Worm (Caenorhabditis elegans) whole organism, young adult: Measurements from ENCODE around the gene Y57G11C.14.

Experiments used
- B0019.2 ChIP-seq: fragments of 200-800 bp; sonication (Bioruptor generic); conservative IDR thresholded peaks from 2 replicates; pipeline ENCODE4 v1.3.6; 2022; ENCODE audit warnings: missing genetic modification reagents, missing genetic modification characterization, missing compliant biosample characterization
- B0261.1 ChIP-seq: sonication (generic microtip); optimal IDR thresholded peaks from 2 replicates; lab custom pipeline; 2016; ENCODE audit warnings: mild to moderate bottlenecking, missing genetic modification characterization, moderate library complexity, missing compliant biosample characterization
- C06A6.2 ChIP-seq: fragments of 200-800 bp; sonication (Bioruptor generic); conservative IDR thresholded peaks from 2 replicates; pipeline ENCODE4 v1.3.6; 2022; ENCODE audit warnings: missing genetic modification characterization, missing compliant biosample characterization
- C17E4.6 ChIP-seq: fragments of 200-800 bp; sonication (Bioruptor generic); IDR thresholded peaks from 2 replicates; pipeline ENCODE4 v1.3.6; 2022; ENCODE audit warnings: missing genetic modification reagents, missing genetic modification characterization, missing compliant biosample characterization
- F10E7.11 ChIP-seq: sonication (generic microtip); optimal IDR thresholded peaks from 2 replicates; lab custom pipeline; 2017; ENCODE audit warnings: mild to moderate bottlenecking, missing genetic modification characterization, moderate library complexity, missing compliant biosample characterization
- F22D6.2 ChIP-seq: sonication (generic microtip); optimal IDR thresholded peaks from 2 replicates; lab custom pipeline; 2016; ENCODE audit warnings: mild to moderate bottlenecking, missing genetic modification characterization, missing compliant biosample characterization
- F33H1.4 ChIP-seq: fragments of 200-800 bp; sonication (Bioruptor generic); IDR thresholded peaks from 2 replicates; pipeline ENCODE4 v1.3.6; 2022; ENCODE audit warnings: missing genetic modification reagents, missing genetic modification characterization, missing compliant biosample characterization
- F52B5.7 ChIP-seq: sonication (generic microtip); optimal IDR thresholded peaks from 2 replicates; lab custom pipeline; 2016; ENCODE audit warnings: mild to moderate bottlenecking, missing genetic modification characterization, missing compliant biosample characterization
- F55B11.4 ChIP-seq: sonication (generic microtip); optimal IDR thresholded peaks from 2 replicates; lab custom pipeline; 2016; ENCODE audit warnings: missing compliant biosample characterization, missing genetic modification characterization, borderline replicate concordance; ENCODE audit not compliant: insufficient read depth
- F57A8.1 ChIP-seq: fragments of 200-800 bp; sonication (Bioruptor generic); optimal IDR thresholded peaks from 2 replicates; lab custom pipeline; 2018; ENCODE audit warnings: mild to moderate bottlenecking, missing genetic modification characterization, moderate library complexity, missing compliant biosample characterization
- F57C9.4 ChIP-seq: sonication (generic microtip); optimal IDR thresholded peaks from 2 replicates; lab custom pipeline; 2017; ENCODE audit warnings: mild to moderate bottlenecking, missing genetic modification characterization, missing compliant biosample characterization
- K11D2.4 ChIP-seq: fragments of 200-800 bp; sonication (Bioruptor generic); IDR thresholded peaks from 2 replicates; pipeline ENCODE4 v1.3.6; 2022; ENCODE audit warnings: missing genetic modification reagents, missing genetic modification characterization, missing compliant biosample characterization
- K12H6.12 ChIP-seq: fragments of 200-800 bp; sonication (Bioruptor generic); optimal IDR thresholded peaks from 2 replicates; lab custom pipeline; 2018; ENCODE audit warnings: mild to moderate bottlenecking, missing genetic modification characterization, missing compliant biosample characterization
- T26A5.8 ChIP-seq: sonication (generic microtip); optimal IDR thresholded peaks from 2 replicates; lab custom pipeline; 2016; ENCODE audit warnings: missing genetic modification characterization, missing compliant biosample characterization
- Y67H2A.10 ChIP-seq: fragments of 200-800 bp; sonication (Bioruptor generic); conservative IDR thresholded peaks from 2 replicates; pipeline ENCODE4 v1.3.6; 2022; ENCODE audit warnings: missing genetic modification reagents, missing genetic modification characterization, missing compliant biosample characterization
- Y95B8A.8 ChIP-seq: fragments of 200-800 bp; sonication (Bioruptor generic); IDR thresholded peaks from 2 replicates; pipeline ENCODE4 v1.3.6; 2022; ENCODE audit warnings: missing genetic modification reagents, missing genetic modification characterization, missing compliant biosample characterization
- aptf-2 ChIP-seq: fragments of 200-800 bp; sonication (Bioruptor generic); conservative IDR thresholded peaks from 2 replicates; pipeline ENCODE4 v1.3.6; 2022; ENCODE audit warnings: missing genetic modification reagents, missing genetic modification characterization, missing compliant biosample characterization
- attf-6 ChIP-seq: fragments of 200-800 bp; sonication (Bioruptor generic); IDR thresholded peaks from 2 replicates; pipeline ENCODE4 v1.3.6; 2022; ENCODE audit warnings: missing genetic modification reagents, missing genetic modification characterization, missing compliant biosample characterization
- ceh-100 ChIP-seq: fragments of 200-800 bp; sonication (Bioruptor generic); IDR thresholded peaks from 2 replicates; pipeline ENCODE4 v1.3.6; 2022; ENCODE audit warnings: missing genetic modification reagents, missing genetic modification characterization, missing compliant biosample characterization
- ceh-91 ChIP-seq: fragments of 200-800 bp; sonication (Bioruptor generic); IDR thresholded peaks from 2 replicates; pipeline ENCODE4 v1.3.6; 2022; ENCODE audit warnings: missing genetic modification reagents, missing genetic modification characterization, missing compliant biosample characterization
- dpl-1 ChIP-seq: fragments of 150-350 bp; optimal IDR thresholded peaks from 2 replicates; lab custom pipeline; 2014; ENCODE audit warnings: missing biosample characterization, missing genetic modification reagents, missing genetic modification characterization
- efl-1 ChIP-seq: fragments of 150-350 bp; optimal IDR thresholded peaks from 2 replicates; lab custom pipeline; 2014; ENCODE audit warnings: missing biosample characterization, missing genetic modification reagents, missing genetic modification characterization
- him-1 ChIP-seq: sonication (generic microtip); optimal IDR thresholded peaks from 2 replicates; lab custom pipeline; 2016; ENCODE audit warnings: missing genotype, missing genetic modification reagents, missing genetic modification characterization, missing compliant biosample characterization
- hlh-26 ChIP-seq: fragments of 200-800 bp; sonication (Bioruptor generic); conservative IDR thresholded peaks from 2 replicates; pipeline ENCODE4 v1.3.6; 2022; ENCODE audit warnings: missing genetic modification reagents, missing genetic modification characterization, missing compliant biosample characterization
- hmg-1.2 ChIP-seq: fragments of 200-800 bp; sonication (Bioruptor generic); IDR thresholded peaks from 2 replicates; pipeline ENCODE4 v1.3.6; 2022; ENCODE audit warnings: missing genetic modification reagents, missing genetic modification characterization, missing compliant biosample characterization
- lag-1 ChIP-seq: fragments of 200-800 bp; sonication (Bioruptor generic); IDR thresholded peaks from 2 replicates; pipeline ENCODE4 v1.3.6; 2022; ENCODE audit warnings: missing genetic modification reagents, missing genetic modification characterization, missing compliant biosample characterization
- lin-40 ChIP-seq: sonication (generic microtip); optimal IDR thresholded peaks from 2 replicates; lab custom pipeline; 2016; ENCODE audit warnings: missing genetic modification characterization, mild to moderate bottlenecking, missing compliant biosample characterization, missing genotype, missing genetic modification reagents
- lir-1 ChIP-seq: fragments of 200-800 bp; sonication (Bioruptor generic); conservative IDR thresholded peaks from 2 replicates; pipeline ENCODE4 v1.3.6; 2022; ENCODE audit warnings: missing genetic modification reagents, missing genetic modification characterization, missing compliant biosample characterization
- lsl-1 ChIP-seq: fragments of 200-800 bp; sonication (Bioruptor generic); optimal IDR thresholded peaks from 2 replicates; lab custom pipeline; 2018; ENCODE audit warnings: mild to moderate bottlenecking, missing genetic modification characterization, moderate library complexity, missing compliant biosample characterization
- madf-10 ChIP-seq: sonication (generic microtip); optimal IDR thresholded peaks from 2 replicates; lab custom pipeline; 2016; ENCODE audit warnings: mild to moderate bottlenecking, missing genetic modification characterization, missing compliant biosample characterization
- madf-3 ChIP-seq: fragments of 200-800 bp; sonication (Bioruptor generic); IDR thresholded peaks from 2 replicates; pipeline ENCODE4 v1.3.6; 2022; ENCODE audit warnings: missing genetic modification reagents, missing genetic modification characterization, missing compliant biosample characterization
- madf-6 ChIP-seq: fragments of 200-800 bp; sonication (Bioruptor generic); IDR thresholded peaks from 2 replicates; pipeline ENCODE4 v1.3.6; 2022; ENCODE audit warnings: missing genetic modification reagents, missing genetic modification characterization, missing compliant biosample characterization
- mcd-1 ChIP-seq: fragments of 200-800 bp; sonication (Bioruptor generic); IDR thresholded peaks from 2 replicates; pipeline ENCODE4 v1.3.6; 2022; ENCODE audit warnings: missing genetic modification reagents, missing genetic modification characterization, missing compliant biosample characterization
- nfyb-1 ChIP-seq: fragments of 200-800 bp; sonication (Bioruptor generic); IDR thresholded peaks from 2 replicates; pipeline ENCODE4 v1.3.6; 2022; ENCODE audit warnings: missing genetic modification reagents, missing genetic modification characterization, missing compliant biosample characterization
- pha-4 ChIP-seq: fragments of 150-350 bp; sonication (generic microtip); optimal IDR thresholded peaks from 2 replicates; lab custom pipeline; 2014; ENCODE audit warnings: missing biosample characterization, missing genetic modification reagents, missing genetic modification characterization
- rec-8 ChIP-seq, 2 experiments: sonication (generic microtip); optimal IDR thresholded peaks; 2 replicates each; lab custom pipeline; 2016; ENCODE audit warnings: mild to moderate bottlenecking in 2 of 2, missing genetic modification characterization in 2 of 2, missing genetic modification reagents in 2 of 2, missing genotype in 2 of 2, missing biosample characterization in 1 of 2, missing compliant biosample characterization in 1 of 2, moderate library complexity in 1 of 2
- repo-1 ChIP-seq: sonication (generic microtip); optimal IDR thresholded peaks from 2 replicates; lab custom pipeline; 2017; ENCODE audit warnings: mild to moderate bottlenecking, missing genetic modification characterization, missing compliant biosample characterization
- sdz-38 ChIP-seq: sonication (generic microtip); optimal IDR thresholded peaks from 2 replicates; lab custom pipeline; 2016; ENCODE audit warnings: missing genotype, missing genetic modification characterization, missing compliant biosample characterization
- snpc-1.1 ChIP-seq: sonication (generic microtip); optimal IDR thresholded peaks from 2 replicates; lab custom pipeline; 2017; ENCODE audit warnings: missing genetic modification characterization, mild to moderate bottlenecking, missing compliant biosample characterization, antibody characterized with exemption, moderate library complexity, missing genotype, missing genetic modification reagents; ENCODE audit not compliant: insufficient read depth
- snpc-1.3 ChIP-seq: sonication (generic microtip); optimal IDR thresholded peaks from 2 replicates; lab custom pipeline; 2017; ENCODE audit warnings: missing genetic modification characterization, mild to moderate bottlenecking, missing compliant biosample characterization, antibody characterized with exemption, moderate library complexity, missing genotype, missing genetic modification reagents; ENCODE audit not compliant: insufficient read depth
- snpc-3.4 ChIP-seq: sonication (generic microtip); optimal IDR thresholded peaks from 2 replicates; lab custom pipeline; 2017; ENCODE audit warnings: missing genetic modification characterization, mild to moderate bottlenecking, missing compliant biosample characterization, antibody characterized with exemption, moderate library complexity, missing genotype, missing genetic modification reagents
- snpc-4 ChIP-seq, 5 experiments: fragments of 150-350 bp in 1 of 5; sonication (generic microtip) in 4 of 5; optimal IDR thresholded peaks; 2 replicates each; lab custom pipeline; 2014 to 2018; ENCODE audit warnings: missing genetic modification characterization in 5 of 5, missing biosample characterization in 3 of 5, antibody characterized with exemption in 2 of 5, mild to moderate bottlenecking in 2 of 5, missing compliant biosample characterization in 2 of 5, missing genotype in 2 of 5, moderate library complexity in 2 of 5, missing genetic modification reagents in 1 of 5
- sptf-2 ChIP-seq: fragments of 200-800 bp; sonication (Bioruptor generic); optimal IDR thresholded peaks from 2 replicates; lab custom pipeline; 2018; ENCODE audit warnings: mild to moderate bottlenecking, missing genetic modification characterization, missing compliant biosample characterization
- tbp1 ChIP-seq: fragments of 200-800 bp; sonication (Bioruptor generic); optimal IDR thresholded peaks from 2 replicates; lab custom pipeline; 2018; ENCODE audit warnings: mild to moderate bottlenecking, missing genetic modification characterization, missing compliant biosample characterization
- ztf-18 ChIP-seq: sonication (generic microtip); optimal IDR thresholded peaks from 2 replicates; lab custom pipeline; 2016; ENCODE audit warnings: missing genotype, mild to moderate bottlenecking, missing genetic modification characterization, missing compliant biosample characterization
- ztf-25 ChIP-seq: fragments of 200-800 bp; sonication (Bioruptor generic); IDR thresholded peaks from 2 replicates; pipeline ENCODE4 v1.3.6; 2022; ENCODE audit warnings: missing genetic modification reagents, missing genetic modification characterization, missing compliant biosample characterization
- ztf-28 ChIP-seq: fragments of 200-800 bp; sonication (Bioruptor generic); IDR thresholded peaks from 2 replicates; pipeline ENCODE4 v1.3.6; 2022; ENCODE audit warnings: missing genetic modification reagents, missing genetic modification characterization, missing compliant biosample characterization

Y57G11C.14 gene

ce11 chrIV:14792602-14793232, 6.4 kb upstream of the Y57G11C.14 start, which contains the start of gene gdi-1:
gdi-1 (minus strand) TSS chrIV:14792887.
- TF ChIP-seq madf-3 (GFP tag; lab: Robert Waterston, UW) (no peak), mcd-1 (GFP tag; lab: Robert Waterston, UW) (no peak), C17E4.6 (no peak), pha-4 (tag; lab: Kevin White, UChicago) (no peak), madf-6 (GFP tag; lab: Robert Waterston, UW) (peak; percentile 36; the same call in 1 of the 2 replicates), attf-6 (GFP tag; lab: Robert Waterston, UW) (peak; percentile 65; the same call in 1 of the 2 replicates), snpc-1.3 (tag; lab: Kevin White, UChicago) (peak; percentile 4), lir-1 (GFP tag; lab: Robert Waterston, UW) (no peak), efl-1 (GFP tag; lab: Kevin White, UChicago) (peak; percentile 43), F10E7.11 (tag; lab: Kevin White, UChicago) (no peak), hlh-26 (GFP tag; lab: Robert Waterston, UW) (no peak), Y95B8A.8 (no peak), C06A6.2 (GFP tag; lab: Robert Waterston, UW) (no peak), B0019.2 (GFP tag; lab: Robert Waterston, UW) (no peak), tbp1 (no peak), F33H1.4 (GFP tag; lab: Robert Waterston, UW) (no peak), F52B5.7 (tag; lab: Kevin White, UChicago) (no peak), dpl-1 (GFP tag; lab: Kevin White, UChicago) (peak; percentile 20), F57C9.4 (no peak), lag-1 (GFP tag; lab: Robert Waterston, UW) (no peak), aptf-2 (no peak), T26A5.8 (no peak), K11D2.4 (GFP tag; lab: Robert Waterston, UW) (no peak), F55B11.4 (tag; lab: Kevin White, UChicago) (no peak), him-1 (tag; lab: Kevin White, UChicago) (no peak), B0261.1 (tag; lab: Kevin White, UChicago) (no peak), F22D6.2 (tag; lab: Kevin White, UChicago) (no peak), nfyb-1 (GFP tag; lab: Robert Waterston, UW) (no peak), ceh-100 (no peak), lsl-1 (GFP tag; lab: Kevin White, UChicago) (no peak), sptf-2 (GFP tag; lab: Kevin White, UChicago) (no peak), snpc-4 (GFP tag; optimal IDR thresholded peaks at IDR 0.05; lab: Kevin White, UChicago) (no peak), snpc-4 (tag; optimal IDR thresholded peaks at IDR 0.05; lab: Kevin White, UChicago) (peak in 1 of 4 experiments; percentile 72), ztf-28 (GFP tag; lab: Robert Waterston, UW) (no peak), F57A8.1 (GFP tag; lab: Kevin White, UChicago) (no peak), Y67H2A.10 (GFP tag; lab: Robert Waterston, UW) (no peak), sdz-38 (tag; lab: Kevin White, UChicago) (no peak), ceh-91 (GFP tag; lab: Robert Waterston, UW) (no peak), K12H6.12 (no peak), madf-10 (tag; lab: Kevin White, UChicago) (no peak), ztf-25 (GFP tag; lab: Robert Waterston, UW) (no peak), lin-40 (tag; lab: Kevin White, UChicago) (no peak), repo-1 (tag; lab: Kevin White, UChicago) (no peak), ztf-18 (peak; percentile 13), hmg-1.2 (GFP tag; lab: Robert Waterston, UW) (no peak), snpc-1.1 (tag; lab: Kevin White, UChicago) (peak; percentile 9), rec-8 (tag; optimal IDR thresholded peaks at IDR 0.05; lab: Kevin White, UChicago) (no peak), snpc-3.4 (tag; lab: Kevin White, UChicago) (no peak)
